Fruit fly (Drosophila melanogaster): ENCODE results near the gene Tim8.

DNA sequence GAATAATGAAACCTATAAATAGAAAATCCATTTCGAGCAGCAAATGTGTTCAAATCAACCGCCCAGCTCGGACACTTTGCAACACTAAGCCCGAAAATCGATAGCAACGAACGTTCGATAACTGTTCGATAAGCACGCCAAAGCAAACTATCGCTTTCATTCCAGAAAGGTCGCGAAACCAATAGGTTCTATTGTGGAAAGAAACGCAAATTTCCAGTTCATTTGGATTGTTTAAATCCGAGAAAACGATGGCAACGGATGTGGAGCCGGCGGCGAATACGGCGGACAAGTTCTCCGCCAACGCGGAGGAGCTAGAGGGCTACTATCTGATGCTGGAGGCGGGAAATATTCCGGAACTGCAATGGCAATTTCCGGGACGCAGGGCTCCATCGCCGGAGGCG is 9.2 kb upstream of the Tim8 start, which contains the start of gene Pa1:
- TF ChIP-seq pan (optimal IDR thresholded peaks at IDR 0.05) (no peak), dl (GFP tag; optimal IDR thresholded peaks at IDR 0.05; ENCODE audit: insufficient read depth in 1 of 2, partially characterized antibody in 2 of 2) (no peak), jim (GFP tag; optimal IDR thresholded peaks at IDR 0.05) (no peak), br (GFP tag; optimal IDR thresholded peaks at IDR 0.05) (no peak), Vsx2 (GFP tag; optimal IDR thresholded peaks at IDR 0.05; ENCODE audit: partially characterized antibody) (no peak), N (GFP tag; optimal IDR thresholded peaks at IDR 0.05) (no peak), Mio (GFP tag; optimal IDR thresholded peaks at IDR 0.05) (no peak), h (GFP tag; optimal IDR thresholded peaks at IDR 0.05) (no peak), tai (GFP tag; optimal IDR thresholded peaks at IDR 0.05) (no peak), lola (GFP tag; optimal IDR thresholded peaks at IDR 0.05) (no peak), Dfd (GFP tag; optimal IDR thresholded peaks at IDR 0.05) (no peak), Abd-B (GFP tag; optimal IDR thresholded peaks at IDR 0.05) (no peak), dsf (GFP tag; optimal IDR thresholded peaks at IDR 0.05; ENCODE audit: borderline replicate concordance) (no peak)

All from whole organism, wandering third instar larva.